Fruit fly (Drosophila melanogaster) ovary, adult (tissue): ENCODE results near the gene Ing5.

Source experiments
- CG17801 ChIP-seq: fragments of 200-800 bp; optimal IDR thresholded peaks from 2 replicates; lab custom pipeline; 2019; ENCODE audit warnings: missing biosample characterization, mild to moderate bottlenecking, missing genetic modification characterization, moderate library complexity; ENCODE audit not compliant: partially characterized antibody

Gene Ing5

dm6 chr2L:13376086-13376485 is 11.0 kb downstream of the Ing5 start:
- TF ChIP-seq CG17801: no peak

dm6 chr2L:13373435-13374242 is 13.5 kb downstream of the Ing5 start, which contains the start of the genes Bdp1 and CG6565:
Gene Bdp1 (minus strand): TSS chr2L:13373890.
Gene CG6565 (plus strand): TSS chr2L:13374019.
- TF ChIP-seq CG17801: peak; percentile 88

dm6 chr2L:13370762-13371161 is 16.4 kb downstream of the Ing5 start, which contains the start of gene ND-B22:
Gene ND-B22 (minus strand): TSS chr2L:13371110.
- peak; percentile 66 for TF ChIP-seq CG17801

- TF ChIP-seq CG17801: peak; percentile 90
Measured at dm6 chr2L:13368940-13369339, 18.2 kb downstream of the Ing5 start, which contains the start of gene CG31855. Gene CG31855 (plus strand): TSS chr2L:13369204.

dm6 chr2L:13367378-13367777 is 19.7 kb downstream of the Ing5 start, which contains the start of gene Tap42:
Gene Tap42 (plus strand): TSS chr2L:13367617.
- TF ChIP-seq CG17801: no peak

dm6 chr2L:13366109-13366747 is 20.9 kb downstream of the Ing5 start, which contains the start of the genes Nnp-1 and Grx3:
Gene Nnp-1 (minus strand): TSS chr2L:13366189.
Gene Grx3 (plus strand): TSS chr2L:13366447.
- TF ChIP-seq CG17801: peak; percentile 65

dm6 chr2L:13362953-13363352 is 24.2 kb downstream of the Ing5 start:
- no peak for TF ChIP-seq CG17801

- TF ChIP-seq CG17801: no peak
Measured at dm6 chr2L:13361465-13361864, 25.6 kb downstream of the Ing5 start, which contains the start of gene CG9377. Gene CG9377 (minus strand): TSS chr2L:13361565.

- TF ChIP-seq CG17801: no peak
Measured at dm6 chr2L:13354580-13355347, 32.3 kb downstream of the Ing5 start, which contains the start of gene CG9395. Gene CG9395 (minus strand): TSS chr2L:13355073.

- TF ChIP-seq CG17801: no peak
Measured at dm6 chr2L:13349237-13349902, 37.7 kb downstream of the Ing5 start.

dm6 chr2L:13347473-13347872 is 39.6 kb downstream of the Ing5 start, which contains the start of gene CG16826:
Gene CG16826 (plus strand): TSS chr2L:13347773.
- TF ChIP-seq CG17801: no peak
